Fruit fly (Drosophila melanogaster): ENCODE data around the gene hb.

DNA sequence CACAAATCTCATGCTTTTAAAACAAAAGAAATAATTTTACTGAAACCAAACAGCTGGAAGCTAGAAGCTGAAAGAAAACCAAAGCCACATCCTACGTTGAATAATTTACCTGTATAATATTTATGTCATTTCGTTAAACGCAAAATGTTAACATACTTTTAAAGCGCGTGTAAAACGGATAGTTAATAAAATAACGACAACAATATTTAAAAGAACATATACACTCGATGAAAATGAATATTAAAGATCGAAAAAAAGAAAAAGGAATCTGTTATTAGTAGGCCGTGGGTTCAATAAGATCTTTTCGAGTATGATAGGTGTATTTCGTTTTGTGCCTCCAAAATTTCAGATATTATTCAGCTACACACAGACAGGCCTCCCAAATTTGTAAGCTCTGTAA lies 23.4 kb upstream of the hb start, which contains the start of gene CG8136:
- TF ChIP-seq psq (optimal IDR thresholded peaks at IDR 0.05), result no peak
- TF ChIP-seq Sin3A (optimal IDR thresholded peaks at IDR 0.05), result no peak
- TF ChIP-seq insv (optimal IDR thresholded peaks at IDR 0.05), result no peak
- no peak for TF ChIP-seq Myc (optimal IDR thresholded peaks at IDR 0.05)
- TF ChIP-seq h (optimal IDR thresholded peaks at IDR 0.05), result no peak

Data from Kc167 (cell line).